Fruit fly (Drosophila melanogaster): ENCODE measurements around the gene CG13937.
A peak's percentile ranks its signal among the peaks of the same experiment; 100 is the strongest.

Gene CG13937

DNA sequence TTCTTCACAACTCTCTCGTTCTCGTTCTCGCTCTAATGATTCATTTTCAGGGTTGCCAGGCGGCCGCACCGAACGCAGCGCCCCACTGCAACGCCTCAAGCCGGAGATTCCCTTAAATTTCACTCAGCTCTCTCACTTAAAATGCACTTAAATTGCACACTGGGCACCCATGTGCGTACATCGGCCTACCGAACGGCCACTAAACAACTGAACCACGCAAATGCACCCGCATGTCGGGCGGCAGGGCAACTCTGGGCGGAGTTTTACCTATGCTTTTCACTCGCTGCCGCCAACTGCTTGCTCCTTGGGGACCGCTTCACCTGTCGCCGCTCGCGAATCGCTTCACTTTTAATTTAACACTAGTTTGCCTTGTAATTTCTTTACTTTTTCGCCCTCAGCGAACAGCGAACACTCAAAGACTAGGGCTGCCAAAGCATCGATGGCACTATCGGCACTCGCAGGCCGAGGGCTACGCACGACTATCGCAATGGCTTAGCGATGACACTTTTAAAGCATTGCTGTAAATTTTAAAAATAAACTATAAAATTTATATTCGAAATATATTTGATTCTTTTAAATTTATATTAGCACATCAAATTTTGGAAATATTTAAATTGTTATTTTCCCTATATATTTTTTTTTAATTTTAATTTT is 20.9 kb downstream of the CG13937 start, which contains the start of gene Rap1 (continued):
- TF ChIP-seq CG10543 (GFP tag; optimal IDR thresholded peaks at IDR 0.05) (peak; percentile 32), CG13296 (GFP tag; optimal IDR thresholded peaks at IDR 0.05) (peak; percentile 60), Spps (tag; optimal IDR thresholded peaks at IDR 0.05) (no peak), maf-S (GFP tag; optimal IDR thresholded peaks at IDR 0.05) (no peak), CG7928 (GFP tag; optimal IDR thresholded peaks at IDR 0.05) (peak; percentile 91), ham (GFP tag; IDR thresholded peaks at IDR 0.05) (peak; percentile 7; the same call in 1 of the 2 replicates), Myb (GFP tag; optimal IDR thresholded peaks at IDR 0.05) (peak; percentile 39), CG17568 (GFP tag; optimal IDR thresholded peaks at IDR 0.05) (no peak), CG6683 (GFP tag; optimal IDR thresholded peaks at IDR 0.05) (peak; percentile 2), CHES-1-like (GFP tag; optimal IDR thresholded peaks at IDR 0.05) (peak; percentile 41), MESR4 (GFP tag; optimal IDR thresholded peaks at IDR 0.05) (peak; percentile 72), Side (GFP tag; optimal IDR thresholded peaks at IDR 0.05) (peak; percentile 72), Hr3 (GFP tag; optimal IDR thresholded peaks at IDR 0.05) (peak; percentile 54), vfl (GFP tag; optimal IDR thresholded peaks at IDR 0.05) (peak; percentile 40), Deaf1 (tag; optimal IDR thresholded peaks at IDR 0.05) (peak; percentile 12), sima (GFP tag; optimal IDR thresholded peaks at IDR 0.05) (no peak), lov (optimal IDR thresholded peaks at IDR 0.05) (no peak), lov (GFP tag; IDR thresholded peaks at IDR 0.05) (no peak), CG3281 (GFP tag; optimal IDR thresholded peaks at IDR 0.05) (peak; percentile 69), pfk (GFP tag; optimal IDR thresholded peaks at IDR 0.05) (no peak), CG10366 (GFP tag; IDR thresholded peaks at IDR 0.05) (peak; percentile 75), Ravus (GFP tag; IDR thresholded peaks at IDR 0.05) (peak; percentile 33), lbe (GFP tag; optimal IDR thresholded peaks at IDR 0.05) (peak; percentile 5), croc (GFP tag; conservative IDR thresholded peaks at IDR 0.05) (peak; percentile 51; the same call in 2 of the 3 replicates), zf30C (GFP tag; optimal IDR thresholded peaks at IDR 0.05) (no peak), onecut (GFP tag; IDR thresholded peaks at IDR 0.05) (peak; percentile 47), CG42726 (GFP tag; IDR thresholded peaks at IDR 0.05; ENCODE audit: partially characterized antibody) (peak; percentile 96), B-H1 (GFP tag; IDR thresholded peaks at IDR 0.05) (peak; percentile 49), CG7372 (GFP tag; IDR thresholded peaks at IDR 0.05) (peak; percentile 44; the same call in 1 of the 2 replicates), zfh2 (GFP tag; optimal IDR thresholded peaks at IDR 0.05) (peak; percentile 35), Xbp1 (GFP tag; optimal IDR thresholded peaks at IDR 0.05) (peak; percentile 70), shn (GFP tag; optimal IDR thresholded peaks at IDR 0.05) (peak; percentile 43), sqz (GFP tag; optimal IDR thresholded peaks at IDR 0.05) (no peak), Fer2 (tag; optimal IDR thresholded peaks at IDR 0.05) (peak; percentile 44), Lhr (GFP tag; optimal IDR thresholded peaks at IDR 0.05) (peak; percentile 19), crc (GFP tag; optimal IDR thresholded peaks at IDR 0.05) (peak; percentile 27), dpn (GFP tag; optimal IDR thresholded peaks at IDR 0.05) (peak; percentile 45 to 70), sens-2 (GFP tag; IDR thresholded peaks at IDR 0.05) (no peak; the same call in 1 of the 2 replicates), odd (GFP tag; optimal IDR thresholded peaks at IDR 0.05) (no peak), NFAT (GFP tag; IDR thresholded peaks at IDR 0.05) (peak; percentile 89), CG7745 (tag; optimal IDR thresholded peaks at IDR 0.05) (no peak), CG6175 (GFP tag; IDR thresholded peaks at IDR 0.05) (peak; percentile 42; the same call in 1 of the 3 replicates), CG1529 (GFP tag; optimal IDR thresholded peaks at IDR 0.05) (no peak), caup (GFP tag; optimal IDR thresholded peaks at IDR 0.05; ENCODE audit: severe bottlenecking) (no peak), esg (GFP tag; conservative IDR thresholded peaks at IDR 0.05) (peak; percentile 26; the same call in 1 of the 2 replicates), CG14014 (GFP tag; IDR thresholded peaks at IDR 0.05) (peak; percentile 53), CG6272 (GFP tag; IDR thresholded peaks at IDR 0.05) (peak; percentile 88), CG10565 (GFP tag; optimal IDR thresholded peaks at IDR 0.05) (no peak), CG11504 (tag; optimal IDR thresholded peaks at IDR 0.05) (peak; percentile 65), CG11093 (GFP tag; IDR thresholded peaks at IDR 0.05) (peak; percentile 67; the same call in 2 of the 3 replicates)

Measured in whole organism, embryonic.